Worm (Caenorhabditis elegans) whole organism, L1 larva: ENCODE measurements around the gene nyn-3.

Source experiments
- C04F5.9 ChIP-seq: sonication (generic microtip); optimal IDR thresholded peaks from 2 replicates; lab custom pipeline; 2016; ENCODE audit warnings: missing genetic modification characterization, missing compliant biosample characterization
- C16A3.4 ChIP-seq: fragments of 150-350 bp; optimal IDR thresholded peaks from 2 replicates; lab custom pipeline; 2014; ENCODE audit warnings: missing biosample characterization, missing genetic modification characterization
- F16B12.6 ChIP-seq: fragments of 150-350 bp; optimal IDR thresholded peaks from 2 replicates; lab custom pipeline; 2014; ENCODE audit warnings: missing biosample characterization, missing genetic modification characterization
- aha-1 ChIP-seq: fragments of 150-350 bp; optimal IDR thresholded peaks from 2 replicates; lab custom pipeline; 2014; ENCODE audit warnings: missing biosample characterization, missing genetic modification characterization
- ama-1 ChIP-seq: fragments of 150-350 bp; optimal IDR thresholded peaks from 2 replicates; lab custom pipeline; 2014
- blmp-1 ChIP-seq: fragments of 150-350 bp; optimal IDR thresholded peaks from 2 replicates; lab custom pipeline; 2014; ENCODE audit warnings: missing biosample characterization, missing genetic modification characterization
- ceh-63 ChIP-seq: fragments of 200-800 bp; sonication (Bioruptor generic); optimal IDR thresholded peaks from 2 replicates; lab custom pipeline; 2018; ENCODE audit warnings: mild to moderate bottlenecking, missing genetic modification characterization, missing compliant biosample characterization
- ceh-8 ChIP-seq: fragments of 200-800 bp; sonication (Bioruptor generic); optimal IDR thresholded peaks from 2 replicates; lab custom pipeline; 2018; ENCODE audit warnings: mild to moderate bottlenecking, missing genetic modification characterization, moderate library complexity, missing compliant biosample characterization
- ceh-82 ChIP-seq, 3 experiments: fragments of 150-350 bp in 1 of 3; sonication (generic microtip) in 2 of 3; optimal IDR thresholded peaks; 2 replicates each; lab custom pipeline; 2014 to 2017; ENCODE audit warnings: missing biosample characterization in 3 of 3, missing genetic modification characterization in 3 of 3
- ces-1 ChIP-seq: fragments of 150-350 bp; optimal IDR thresholded peaks from 2 replicates; lab custom pipeline; 2014; ENCODE audit warnings: missing biosample characterization, missing genetic modification reagents, missing genetic modification characterization
- efl-1 ChIP-seq, 4 experiments: fragments of 150-350 bp; optimal IDR thresholded peaks in 3 of 4; peaks in 1 of 4; 1 replicate in 1 of 4; 2 replicates in 3 of 4; lab custom pipeline; 2014; ENCODE audit warnings: missing biosample characterization in 2 of 4, missing genetic modification characterization in 2 of 4, missing genetic modification reagents in 2 of 4
- efl-3 ChIP-seq: fragments of 200-800 bp; sonication (Bioruptor generic); optimal IDR thresholded peaks from 2 replicates; lab custom pipeline; 2018; ENCODE audit warnings: mild to moderate bottlenecking, missing genetic modification characterization, missing compliant biosample characterization
- egl-13 ChIP-seq: sonication (generic microtip); optimal IDR thresholded peaks from 2 replicates; lab custom pipeline; 2016; ENCODE audit warnings: missing genotype, missing genetic modification reagents, missing genetic modification characterization, missing compliant biosample characterization
- egl-27 ChIP-seq, 2 experiments: fragments of 150-350 bp in 1 of 2; sonication (generic microtip); optimal IDR thresholded peaks; 3 replicates each; lab custom pipeline; 2017 to 2018; ENCODE audit warnings: missing biosample characterization in 2 of 2, missing genetic modification characterization in 2 of 2, missing genetic modification reagents in 2 of 2
- elt-2 ChIP-seq: sonication (generic microtip); optimal IDR thresholded peaks from 2 replicates; lab custom pipeline; 2016; ENCODE audit warnings: missing genetic modification characterization, mild to moderate bottlenecking, inconsistent platforms, missing compliant biosample characterization, missing genetic modification reagents
- fkh-4 ChIP-seq: sonication (generic microtip); optimal IDR thresholded peaks from 2 replicates; lab custom pipeline; 2016; ENCODE audit warnings: missing compliant biosample characterization, missing genetic modification characterization, borderline replicate concordance
- fos-1 ChIP-seq: fragments of 150-350 bp; optimal IDR thresholded peaks from 2 replicates; lab custom pipeline; 2014; ENCODE audit warnings: missing biosample characterization, missing genetic modification characterization
- grh-1 ChIP-seq: fragments of 200-800 bp; sonication (Bioruptor generic); IDR thresholded peaks from 2 replicates; pipeline ENCODE4 v1.3.6; 2022; ENCODE audit warnings: missing genetic modification reagents, missing genetic modification characterization, missing compliant biosample characterization
- hlh-17 ChIP-seq: fragments of 200-800 bp; sonication (Bioruptor generic); optimal IDR thresholded peaks from 2 replicates; lab custom pipeline; 2018; ENCODE audit warnings: missing genetic modification characterization, mild to moderate bottlenecking, missing compliant biosample characterization, moderate library complexity, borderline replicate concordance
- lin-35 ChIP-seq, 2 experiments: fragments of 150-350 bp; optimal IDR thresholded peaks; 2 replicates each; lab custom pipeline; 2014; ENCODE audit warnings: missing biosample characterization in 2 of 2, missing genetic modification characterization in 2 of 2, missing genetic modification reagents in 2 of 2
- mab-9 ChIP-seq: fragments of 200-800 bp; sonication (Bioruptor generic); IDR thresholded peaks from 2 replicates; pipeline ENCODE4 v1.3.6; 2022; ENCODE audit warnings: missing genetic modification reagents, missing genetic modification characterization, missing compliant biosample characterization
- mef-2 ChIP-seq: fragments of 150-350 bp; optimal IDR thresholded peaks from 2 replicates; lab custom pipeline; 2014; ENCODE audit warnings: missing biosample characterization, missing genetic modification characterization
- nhr-20 ChIP-seq: sonication (generic microtip); optimal IDR thresholded peaks from 2 replicates; lab custom pipeline; 2016; ENCODE audit warnings: mild to moderate bottlenecking, missing genetic modification characterization, missing compliant biosample characterization
- nhr-71 ChIP-seq: sonication (generic microtip); optimal IDR thresholded peaks from 2 replicates; lab custom pipeline; 2016; ENCODE audit warnings: mild to moderate bottlenecking, missing genetic modification characterization, moderate library complexity, missing compliant biosample characterization
- nhr-84 ChIP-seq: sonication (generic microtip); optimal IDR thresholded peaks from 2 replicates; lab custom pipeline; 2017; ENCODE audit warnings: missing biosample characterization, missing genetic modification characterization
- nhr-85 ChIP-seq: sonication (generic microtip); peaks from one replicate; lab custom pipeline; 2016; ENCODE audit warnings: missing genetic modification characterization, inconsistent platforms, missing compliant biosample characterization
- nhr-90 ChIP-seq: sonication (generic microtip); optimal IDR thresholded peaks from 2 replicates; lab custom pipeline; 2016; ENCODE audit warnings: mild to moderate bottlenecking, missing genetic modification characterization, missing compliant biosample characterization; ENCODE audit not compliant: poor library complexity
- pag-3 ChIP-seq: sonication (generic microtip); optimal IDR thresholded peaks from 2 replicates; lab custom pipeline; 2017; ENCODE audit warnings: missing genetic modification characterization, mild to moderate bottlenecking, missing compliant biosample characterization, antibody characterized with exemption, borderline replicate concordance; ENCODE audit not compliant: insufficient read depth
- sptf-1 ChIP-seq: fragments of 150-350 bp; optimal IDR thresholded peaks from 2 replicates; lab custom pipeline; 2014; ENCODE audit warnings: missing biosample characterization, missing genetic modification characterization
- swsn-7 ChIP-seq: sonication (generic microtip); optimal IDR thresholded peaks from 2 replicates; lab custom pipeline; 2016; ENCODE audit warnings: missing genetic modification characterization, missing compliant biosample characterization
- unc-86 ChIP-seq: sonication (generic microtip); optimal IDR thresholded peaks from 2 replicates; lab custom pipeline; 2016; ENCODE audit warnings: missing genetic modification characterization, missing compliant biosample characterization
- xbp-1 ChIP-seq: sonication (generic microtip); optimal IDR thresholded peaks from 2 replicates; lab custom pipeline; 2016; ENCODE audit warnings: missing genetic modification characterization, missing compliant biosample characterization
- zag-1 ChIP-seq: fragments of 150-350 bp; optimal IDR thresholded peaks from 2 replicates; lab custom pipeline; 2014; ENCODE audit warnings: missing biosample characterization, missing genetic modification characterization
- ztf-11 ChIP-seq, 2 experiments: sonication (generic microtip); optimal IDR thresholded peaks; 2 replicates each; lab custom pipeline; 2016 to 2017; ENCODE audit warnings: missing genetic modification characterization in 2 of 2, missing biosample characterization in 1 of 2, missing compliant biosample characterization in 1 of 2

Gene nyn-3

DNA sequence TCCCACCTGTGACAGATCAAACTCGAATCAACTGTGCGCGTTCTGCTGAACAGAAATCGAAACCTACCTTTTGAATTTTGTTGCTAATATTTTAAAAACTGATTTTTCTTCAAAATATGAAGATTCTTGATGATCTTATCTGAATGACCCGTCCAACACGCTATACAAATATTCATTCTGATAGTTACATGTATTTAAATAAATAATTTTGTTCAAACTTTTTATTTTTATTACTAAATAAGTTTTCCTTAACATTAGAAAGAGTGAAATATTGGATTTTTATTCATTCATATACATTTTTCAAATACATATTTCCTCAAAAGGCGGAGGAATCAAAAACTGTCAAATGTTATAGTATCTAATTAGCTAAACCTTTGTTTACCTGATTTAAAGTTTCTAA is 24.4 kb downstream of the nyn-3 start, which contains the start of gene F13H8.8:
TSS of gene F13H8.8 (minus strand) at position 101 of the 400 bp plus-strand sequence.
- no peak for TF ChIP-seq hlh-17 (GFP tag; lab: Kevin White, UChicago)
- TF ChIP-seq F16B12.6 = no peak
- TF ChIP-seq unc-86 (tag; lab: Kevin White, UChicago) = no peak
- TF ChIP-seq, all 84 proteins: peak for 0

ce11 chrII:6263685-6264084 is 28.7 kb downstream of the nyn-3 start, which contains the start of gene F13H8.3:
TSS of gene F13H8.3 (plus strand) at chrII:6263985.
- no peak for TF ChIP-seq ces-1
- TF ChIP-seq ztf-11 (tag; optimal IDR thresholded peaks at IDR 0.05; lab: Kevin White, UChicago) = no peak
- TF ChIP-seq fkh-4 = no peak
- no peak for TF ChIP-seq aha-1 (tag; lab: Kevin White, UChicago)
- no peak for TF ChIP-seq swsn-7 (tag; lab: Kevin White, UChicago)
- TF ChIP-seq elt-2 (tag; lab: Kevin White, UChicago) = no peak
- no peak for TF ChIP-seq nhr-90 (tag; lab: Kevin White, UChicago)
- TF ChIP-seq ceh-8 (GFP tag; lab: Kevin White, UChicago) = no peak
- TF ChIP-seq, all 84 proteins: peak for 0

ce11 chrII:6262222-6262621 is 30.2 kb downstream of the nyn-3 start, which contains the start of gene F13H8.12:
TSS of gene F13H8.12 (plus strand) at chrII:6262522.
- TF ChIP-seq C04F5.9 = no peak
- no peak for TF ChIP-seq ama-1 (lab: Kevin White, UChicago)
- TF ChIP-seq aha-1 (tag; lab: Kevin White, UChicago) = no peak
- TF ChIP-seq ceh-63 = no peak

ce11 chrII:6260684-6261083 is 31.7 kb downstream of the nyn-3 start, which contains the start of gene nmgp-1:
TSS of gene nmgp-1 (plus strand) at chrII:6260857.
- TF ChIP-seq pag-3 (tag; lab: Kevin White, UChicago) = no peak
- TF ChIP-seq grh-1 (GFP tag; lab: Robert Waterston, UW) = no peak
- TF ChIP-seq hlh-17 (GFP tag; lab: Kevin White, UChicago) = no peak
- no peak for TF ChIP-seq swsn-7 (tag; lab: Kevin White, UChicago)
- TF ChIP-seq fos-1 (tag; lab: Kevin White, UChicago) = no peak

DNA sequence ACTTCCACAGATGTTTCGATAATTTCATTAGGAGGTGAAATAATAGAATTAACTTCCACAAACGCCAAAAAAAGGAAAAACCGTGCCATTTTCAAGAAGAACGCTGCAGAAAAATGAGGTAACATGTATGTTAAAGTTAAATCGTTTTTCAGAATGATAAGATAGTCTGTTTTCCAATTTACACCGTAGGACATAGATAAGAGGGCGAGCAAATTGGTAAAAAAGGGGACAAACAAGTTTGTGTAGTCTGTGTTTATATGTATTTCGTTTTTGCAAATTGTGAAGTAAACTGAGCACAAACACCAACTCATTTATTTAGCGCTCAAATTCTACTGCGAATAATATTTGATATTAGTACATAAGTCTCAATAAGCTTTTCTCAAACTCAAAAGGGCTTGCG is 32.6 kb downstream of the nyn-3 start, which contains the start of gene F13H8.11:
TSS of gene F13H8.11 (minus strand) at position 155 of the 400 bp plus-strand sequence.
- no peak for TF ChIP-seq efl-3
- TF ChIP-seq lin-35 (GFP tag; optimal IDR thresholded peaks at IDR 0.05; lab: Kevin White, UChicago) = peak in 1 of 2 experiments; percentile 8
- TF ChIP-seq elt-2 (tag; lab: Kevin White, UChicago) = peak; percentile 29
- no peak for TF ChIP-seq ceh-82 (tag; optimal IDR thresholded peaks at IDR 0.05; lab: Kevin White, UChicago)
- TF ChIP-seq zag-1 (tag; lab: Kevin White, UChicago) = no peak
- no peak for TF ChIP-seq nhr-84 (tag; lab: Kevin White, UChicago)
- TF ChIP-seq mab-9 (GFP tag; lab: Robert Waterston, UW) = no peak
- TF ChIP-seq mef-2 (tag; lab: Kevin White, UChicago) = no peak
- TF ChIP-seq hlh-17 (GFP tag; lab: Kevin White, UChicago) = no peak
- TF ChIP-seq egl-27 (tag; optimal IDR thresholded peaks at IDR 0.05; lab: Kevin White, UChicago) = no peak
- TF ChIP-seq C16A3.4 (tag; lab: Kevin White, UChicago) = no peak
- no peak for TF ChIP-seq nhr-20 (tag; lab: Kevin White, UChicago)
- no peak for TF ChIP-seq sptf-1 (tag; lab: Kevin White, UChicago)

- TF ChIP-seq nhr-85 (tag; lab: Kevin White, UChicago) (peak; percentile 13), efl-1 (optimal IDR thresholded peaks at IDR 0.05; lab: Kevin White, UChicago) (no peak), efl-1 (GFP tag; optimal IDR thresholded peaks at IDR 0.05 in 1 of 2; lab: Kevin White, UChicago) (peak in 1 of 2 experiments; percentile 8), nhr-71 (tag; lab: Kevin White, UChicago) (no peak), hlh-17 (GFP tag; lab: Kevin White, UChicago) (no peak), xbp-1 (tag; lab: Kevin White, UChicago) (no peak), blmp-1 (tag; lab: Kevin White, UChicago) (peak; percentile 25), egl-13 (tag; lab: Kevin White, UChicago) (no peak)
Observed at ce11 chrII:6257220-6257877, 35.1 kb downstream of the nyn-3 start.
